Worm (Caenorhabditis elegans) whole organism, late embryonic: ENCODE measurements around the gene glb-16.

Experiments used
- C08G9.2 ChIP-seq: sonication (generic microtip); optimal IDR thresholded peaks from 2 replicates; lab custom pipeline; 2016; ENCODE audit warnings: mild to moderate bottlenecking, missing genetic modification characterization, moderate library complexity, missing compliant biosample characterization
- K09A11.1 ChIP-seq: sonication (generic microtip); optimal IDR thresholded peaks from 2 replicates; lab custom pipeline; 2017; ENCODE audit warnings: antibody characterized with exemption, mild to moderate bottlenecking, missing genetic modification characterization, missing compliant biosample characterization; ENCODE audit not compliant: insufficient read depth
- ama-1 ChIP-seq: fragments of 150-350 bp; optimal IDR thresholded peaks from 2 replicates; lab custom pipeline; 2014
- ceh-18 ChIP-seq: sonication (generic microtip); optimal IDR thresholded peaks from 2 replicates; lab custom pipeline; 2016; ENCODE audit warnings: missing genetic modification characterization, missing compliant biosample characterization
- ceh-2 ChIP-seq: sonication (generic microtip); optimal IDR thresholded peaks from 2 replicates; lab custom pipeline; 2016; ENCODE audit warnings: missing genotype, missing genetic modification characterization, missing compliant biosample characterization
- ceh-30 ChIP-seq: fragments of 150-350 bp; optimal IDR thresholded peaks from 2 replicates; lab custom pipeline; 2014; ENCODE audit warnings: missing biosample characterization, missing genetic modification characterization
- ceh-31 ChIP-seq: sonication (generic microtip); optimal IDR thresholded peaks from 2 replicates; lab custom pipeline; 2016; ENCODE audit warnings: missing genetic modification characterization, missing compliant biosample characterization
- ceh-34 ChIP-seq: sonication (generic microtip); optimal IDR thresholded peaks from 2 replicates; lab custom pipeline; 2016; ENCODE audit warnings: mild to moderate bottlenecking, missing genetic modification characterization, missing compliant biosample characterization
- ceh-45 ChIP-seq: fragments of 200-800 bp; sonication (Bioruptor generic); IDR thresholded peaks from 2 replicates; pipeline ENCODE4 v1.3.6; 2022; ENCODE audit warnings: missing genetic modification reagents, missing genetic modification characterization, missing compliant biosample characterization
- ceh-48 ChIP-seq: sonication (generic microtip); optimal IDR thresholded peaks from 2 replicates; lab custom pipeline; 2016; ENCODE audit warnings: missing genetic modification characterization, inconsistent platforms, missing compliant biosample characterization
- elt-2 ChIP-seq: sonication (generic microtip); optimal IDR thresholded peaks from 2 replicates; lab custom pipeline; 2016; ENCODE audit warnings: missing genetic modification reagents, missing genetic modification characterization, missing compliant biosample characterization
- ets-4 ChIP-seq: sonication (generic microtip); optimal IDR thresholded peaks from 2 replicates; lab custom pipeline; 2016; ENCODE audit warnings: missing genetic modification characterization, missing compliant biosample characterization
- fax-1 ChIP-seq: sonication (generic microtip); optimal IDR thresholded peaks from 2 replicates; lab custom pipeline; 2016; ENCODE audit warnings: missing genotype, missing genetic modification characterization, missing compliant biosample characterization
- fkh-10 ChIP-seq: fragments of 150-350 bp; optimal IDR thresholded peaks from 2 replicates; lab custom pipeline; 2014; ENCODE audit warnings: missing biosample characterization, missing genetic modification reagents, missing genetic modification characterization
- fkh-6 ChIP-seq: sonication (generic microtip); optimal IDR thresholded peaks from 2 replicates; lab custom pipeline; 2016; ENCODE audit warnings: missing genetic modification characterization, missing compliant biosample characterization
- hlh-13 ChIP-seq: fragments of 200-800 bp; sonication (Bioruptor generic); optimal IDR thresholded peaks from 2 replicates; lab custom pipeline; 2018; ENCODE audit warnings: mild to moderate bottlenecking, missing genetic modification characterization, missing compliant biosample characterization
- hlh-15 ChIP-seq: sonication (generic microtip); optimal IDR thresholded peaks from 2 replicates; lab custom pipeline; 2016; ENCODE audit warnings: missing genetic modification characterization, missing compliant biosample characterization
- hlh-8 ChIP-seq: sonication (generic microtip); optimal IDR thresholded peaks from 2 replicates; lab custom pipeline; 2016; ENCODE audit warnings: missing genotype, missing genetic modification characterization, missing compliant biosample characterization
- mec-3 ChIP-seq: sonication (generic microtip); optimal IDR thresholded peaks from 2 replicates; lab custom pipeline; 2016; ENCODE audit warnings: borderline replicate concordance, missing genetic modification characterization, missing compliant biosample characterization
- nfya-1 ChIP-seq: sonication (generic microtip); optimal IDR thresholded peaks from 2 replicates; lab custom pipeline; 2017; ENCODE audit warnings: missing genetic modification characterization, mild to moderate bottlenecking, missing compliant biosample characterization, antibody characterized with exemption, moderate library complexity
- odd-2 ChIP-seq: sonication (generic microtip); optimal IDR thresholded peaks from 2 replicates; lab custom pipeline; 2017; ENCODE audit warnings: antibody characterized with exemption, mild to moderate bottlenecking, missing genetic modification characterization, missing compliant biosample characterization
- pha-2 ChIP-seq: sonication (generic microtip); optimal IDR thresholded peaks from 2 replicates; lab custom pipeline; 2017; ENCODE audit warnings: mild to moderate bottlenecking, missing genetic modification characterization, missing compliant biosample characterization
- ref-2 ChIP-seq: sonication (generic microtip); optimal IDR thresholded peaks from 2 replicates; lab custom pipeline; 2016; ENCODE audit warnings: missing genetic modification characterization, missing compliant biosample characterization
- rnt-1 ChIP-seq: sonication (generic microtip); optimal IDR thresholded peaks from 2 replicates; lab custom pipeline; 2016; ENCODE audit warnings: missing genetic modification characterization, missing compliant biosample characterization
- sox-2 ChIP-seq: fragments of 200-800 bp; sonication (Bioruptor generic); IDR thresholded peaks from 2 replicates; pipeline ENCODE4 v1.3.6; 2022; ENCODE audit warnings: missing genetic modification reagents, missing genetic modification characterization, missing compliant biosample characterization
- syd-9 ChIP-seq: sonication (generic microtip); optimal IDR thresholded peaks from 2 replicates; lab custom pipeline; 2016; ENCODE audit warnings: mild to moderate bottlenecking, missing genetic modification characterization, moderate library complexity, missing compliant biosample characterization
- tbx-2 ChIP-seq: sonication (generic microtip); optimal IDR thresholded peaks from 2 replicates; lab custom pipeline; 2016; ENCODE audit warnings: missing genetic modification characterization, missing compliant biosample characterization
- unc-42 ChIP-seq: sonication (generic microtip); optimal IDR thresholded peaks from 2 replicates; lab custom pipeline; 2016; ENCODE audit warnings: missing genotype, missing genetic modification characterization, missing compliant biosample characterization
- unc-55 ChIP-seq: sonication (generic microtip); optimal IDR thresholded peaks from 2 replicates; lab custom pipeline; 2017; ENCODE audit warnings: missing biosample characterization, missing genetic modification reagents, missing genetic modification characterization
- unc-86 ChIP-seq: sonication (generic microtip); optimal IDR thresholded peaks from 2 replicates; lab custom pipeline; 2016; ENCODE audit warnings: missing genetic modification characterization, missing compliant biosample characterization
- zip-5 ChIP-seq: sonication (generic microtip); optimal IDR thresholded peaks from 2 replicates; lab custom pipeline; 2016; ENCODE audit warnings: missing genetic modification characterization, missing compliant biosample characterization

glb-16 gene

DNA sequence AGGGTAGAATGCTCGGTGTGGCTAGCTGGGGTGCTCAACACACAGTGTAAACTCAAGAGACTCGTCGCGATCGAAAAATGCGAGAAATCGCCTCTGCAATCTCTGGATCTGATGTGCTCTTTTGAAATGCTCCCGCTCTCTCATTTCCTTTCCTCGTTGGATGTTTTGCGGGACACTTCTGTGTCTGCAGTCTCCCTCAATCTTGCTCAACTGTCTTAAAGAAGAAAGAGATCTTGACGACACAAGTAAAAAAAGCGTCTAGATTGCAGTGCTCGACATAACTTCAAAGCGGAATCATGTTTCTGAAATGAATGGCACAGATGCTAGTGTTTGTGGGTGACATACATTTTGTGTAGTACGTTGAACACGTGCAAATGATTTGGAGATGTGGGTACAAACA is 33.7 kb upstream of the glb-16 start:
- TF ChIP-seq ceh-31 (tag; lab: Kevin White, UChicago) (no peak), ceh-18 (tag; lab: Kevin White, UChicago) (peak; percentile 71), unc-55 (GFP tag; lab: Kevin White, UChicago) (peak; percentile 9), ceh-45 (no peak), rnt-1 (peak; percentile 66), K09A11.1 (tag; lab: Kevin White, UChicago) (no peak), fkh-10 (GFP tag; lab: Kevin White, UChicago) (no peak)
- TF ChIP-seq, all 69 proteins: peak for 3

DNA sequence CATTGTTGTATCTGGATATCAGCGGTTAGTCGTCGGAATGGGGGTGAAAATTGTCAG is 33.5 kb upstream of the glb-16 start, which contains the start of the genes unc-98 and F08C6.18:
TSS of gene unc-98 (minus strand) at position 48 of the 57 bp plus-strand sequence.
TSS of gene F08C6.18 (minus strand) at position 57 of the 57 bp plus-strand sequence.
- no peak for TF ChIP-seq hlh-15 (tag; lab: Kevin White, UChicago)
- TF ChIP-seq hlh-13: peak; percentile 10

DNA sequence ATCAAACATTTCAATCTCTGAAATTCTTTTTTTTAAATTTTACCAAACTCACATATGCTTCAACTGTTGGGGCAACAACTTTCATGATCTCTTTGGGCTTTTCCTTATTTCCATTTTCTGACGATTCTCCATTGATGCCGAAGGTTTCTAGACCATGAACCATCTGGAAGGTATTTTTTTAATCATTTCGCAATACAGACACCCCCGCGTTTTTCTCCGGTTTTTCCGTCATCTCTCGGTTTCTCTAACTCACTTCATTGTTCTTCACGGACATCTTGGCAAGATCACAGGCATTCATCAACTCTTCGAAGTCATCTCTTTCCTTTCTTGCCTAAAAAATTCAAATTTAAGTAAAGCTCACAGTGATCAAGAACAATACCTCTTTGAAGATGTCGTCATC is 33.2 kb upstream of the glb-16 start:
- TF ChIP-seq pha-2 (tag; lab: Kevin White, UChicago) (no peak), ets-4 (no peak), unc-86 (no peak), odd-2 (tag; lab: Kevin White, UChicago) (no peak), rnt-1 (no peak), nfya-1 (tag; lab: Kevin White, UChicago) (no peak)

DNA sequence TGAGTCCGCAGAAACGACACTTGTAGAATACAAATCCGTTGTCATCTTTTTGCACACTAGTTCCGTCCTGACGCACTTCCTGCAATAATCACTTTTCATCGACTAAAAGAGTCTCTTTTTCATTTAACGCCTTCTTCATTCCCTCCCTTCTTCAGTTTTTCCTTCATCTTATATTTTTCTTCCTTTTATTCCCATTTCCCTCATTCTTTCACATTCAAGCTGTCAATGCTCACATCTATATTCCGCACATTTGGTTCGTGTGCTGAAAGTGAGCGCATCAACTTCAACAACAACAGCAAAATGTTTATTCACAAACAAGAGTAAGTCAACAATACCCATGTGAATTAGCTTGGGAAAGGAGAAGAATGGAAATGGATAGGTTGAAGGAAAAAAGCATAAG is 32.1 kb upstream of the glb-16 start, which contains the start of gene pcyt-1:
TSS of gene pcyt-1 (plus strand) at position 301 of the 400 bp plus-strand sequence.
- TF ChIP-seq ref-2 (tag; lab: Kevin White, UChicago): no peak
- TF ChIP-seq ama-1 (lab: Kevin White, UChicago): no peak

DNA sequence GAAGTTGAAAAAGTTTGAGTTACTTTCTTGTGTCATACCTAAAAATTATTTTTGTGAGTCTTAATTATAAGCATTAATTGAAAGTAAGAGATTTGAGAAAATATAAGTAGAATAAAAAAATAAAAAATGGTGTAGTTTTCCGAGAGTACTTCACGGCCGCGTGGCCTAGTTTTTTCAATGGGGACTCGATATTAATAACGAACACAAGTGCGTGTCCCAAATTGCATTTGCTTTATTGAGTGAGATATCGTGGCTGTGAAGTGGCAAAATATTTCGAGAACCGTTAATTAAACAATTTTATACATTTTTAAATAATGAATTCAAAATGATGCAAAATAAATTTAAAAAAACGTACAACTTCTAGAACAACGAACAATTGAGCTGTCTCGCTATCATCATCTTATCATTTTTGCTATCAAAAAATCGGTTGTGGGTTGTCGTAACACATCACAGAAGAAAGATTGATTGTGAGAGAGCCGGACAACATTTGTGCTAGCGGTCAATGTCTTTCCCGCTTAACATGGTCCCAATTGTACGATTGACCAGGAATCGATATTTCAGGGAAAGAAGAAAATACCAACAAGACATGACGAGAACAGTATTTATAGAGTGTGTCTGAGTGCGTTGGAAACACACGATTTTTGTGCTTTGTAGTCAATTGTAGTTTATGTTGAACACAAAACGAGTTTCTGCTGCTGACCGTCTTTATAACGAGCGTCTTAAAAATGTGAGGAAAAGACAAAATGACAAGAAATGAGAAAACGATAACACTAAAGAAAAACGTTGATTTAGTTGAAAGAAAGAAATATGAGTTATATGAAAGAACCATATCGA is 30.0 kb upstream of the glb-16 start, which contains the start of gene apy-1:
TSS of gene apy-1 (minus strand) at position 38 of the 834 bp plus-strand sequence.
- TF ChIP-seq ceh-30 (tag; lab: Kevin White, UChicago) (no peak), ceh-34 (tag; lab: Kevin White, UChicago) (peak; percentile 5), ceh-31 (tag; lab: Kevin White, UChicago) (peak; percentile 75), fkh-6 (tag; lab: Kevin White, UChicago) (peak; percentile 23), C08G9.2 (tag; lab: Kevin White, UChicago) (peak; percentile 31), syd-9 (no peak), mec-3 (tag; lab: Kevin White, UChicago) (no peak), sox-2 (GFP tag; lab: Robert Waterston, UW) (no peak), fax-1 (tag; lab: Kevin White, UChicago) (peak; percentile 28), ref-2 (tag; lab: Kevin White, UChicago) (peak; percentile 34), hlh-13 (no peak), unc-42 (peak; percentile 76), ceh-48 (tag; lab: Kevin White, UChicago) (no peak), tbx-2 (tag; lab: Kevin White, UChicago) (peak; percentile 54), hlh-8 (tag; lab: Kevin White, UChicago) (peak; percentile 15), odd-2 (tag; lab: Kevin White, UChicago) (no peak), elt-2 (tag; lab: Kevin White, UChicago) (peak; percentile 79), ets-4 (peak; percentile 41), K09A11.1 (tag; lab: Kevin White, UChicago) (no peak), zip-5 (peak; percentile 58), ceh-2 (tag; lab: Kevin White, UChicago) (peak; percentile 73)
- TF ChIP-seq, all 69 proteins: peak for 13
